3 fruit fly cellular contexts compared by ENCODE assay signal in the genomic region with DNA sequence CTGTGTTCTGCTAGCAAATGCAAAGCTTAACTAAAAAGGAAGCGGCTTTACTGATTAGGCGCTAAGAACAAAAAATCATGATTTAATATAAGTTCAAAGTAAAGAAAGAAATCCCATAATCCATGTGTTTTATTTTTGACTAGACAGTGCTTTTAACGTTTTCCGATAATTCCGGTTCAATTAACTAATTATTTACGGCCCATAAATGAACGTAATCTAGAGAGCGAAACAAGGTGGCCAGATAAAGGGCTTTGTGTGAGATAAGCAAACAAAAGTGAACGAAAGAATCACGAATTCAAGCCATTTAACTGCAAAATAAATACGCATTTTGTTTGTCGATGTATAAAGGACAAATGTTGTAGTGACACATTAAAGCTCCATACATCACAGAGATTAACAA.
TF ChIP-seq lines count a peak whose summit lies in the region.

No protein-coding gene starts in this region.

- no peak for TF ChIP-seq CTCF in whole organism, embryonic (GFP tag; optimal IDR thresholded peaks at IDR 0.05; lab: Kevin White, UChicago)

TF ChIP-seq in whole organism, adult, 20 proteins besides CTCF, POLR2A, EP300 and RAD21:
- TF ChIP-seq kay (GFP tag; lab: Kevin White, UChicago; ENCODE audit: borderline replicate concordance) (peak; percentile 45), CG5204 (GFP tag; optimal IDR thresholded peaks at IDR 0.05; lab: Kevin White, UChicago) (no peak), ovo (GFP tag; optimal IDR thresholded peaks at IDR 0.05; lab: Kevin White, UChicago) (no peak), cic (GFP tag; optimal IDR thresholded peaks at IDR 0.05; lab: Kevin White, UChicago) (peak; percentile 23)

TF ChIP-seq in whole organism, embryonic, 481 proteins besides CTCF, POLR2A, EP300 and RAD21:
- no peak for TF ChIP-seq ara (GFP tag; IDR thresholded peaks at IDR 0.05; lab: Robert Waterston, UW)
- no peak for TF ChIP-seq CG4730 (GFP tag; IDR thresholded peaks at IDR 0.05; lab: Robert Waterston, UW)
- peak; percentile 2 for TF ChIP-seq lab (GFP tag; optimal IDR thresholded peaks at IDR 0.05; lab: Kevin White, UChicago)
- peak; percentile 1 for TF ChIP-seq CG15269 (tag; optimal IDR thresholded peaks at IDR 0.05; lab: Kevin White, UChicago)
- peak; percentile 91 for TF ChIP-seq exex (tag; optimal IDR thresholded peaks at IDR 0.05; lab: Kevin White, UChicago)
- no peak for TF ChIP-seq gem (tag; optimal IDR thresholded peaks at IDR 0.05; lab: Kevin White, UChicago)
- TF ChIP-seq mirr (GFP tag; optimal IDR thresholded peaks at IDR 0.05; lab: Kevin White, UChicago), result peak; percentile 40
- peak; percentile 35 for TF ChIP-seq CG34376 (GFP tag; optimal IDR thresholded peaks at IDR 0.05; lab: Kevin White, UChicago)
- TF ChIP-seq sug (tag; optimal IDR thresholded peaks at IDR 0.05; lab: Kevin White, UChicago), result peak; percentile 43
- TF ChIP-seq sens (GFP tag; lab: Kevin White, UChicago), result peak; percentile 39

TF ChIP-seq in whole organism, prepupa, 60 proteins besides CTCF, POLR2A, EP300 and RAD21:
- TF ChIP-seq fkh (GFP tag; optimal IDR thresholded peaks at IDR 0.05; lab: Kevin White, UChicago) (peak; percentile 13), svp (GFP tag; lab: Kevin White, UChicago) (peak; percentile 54), vri (GFP tag; optimal IDR thresholded peaks at IDR 0.05; lab: Kevin White, UChicago) (peak; percentile 31), CG31627 (GFP tag; optimal IDR thresholded peaks at IDR 0.05; lab: Kevin White, UChicago) (no peak), CG1621 (tag; optimal IDR thresholded peaks at IDR 0.05; lab: Kevin White, UChicago) (no peak), dac (GFP tag; optimal IDR thresholded peaks at IDR 0.05; lab: Kevin White, UChicago) (no peak)
